Fruit fly (Drosophila melanogaster) whole organism, prepupa: ENCODE results near the gene Obp18a.
A peak's percentile ranks its signal among the peaks of the same experiment; 100 is the strongest.

Source experiments
- CG1621 ChIP-seq: fragments of 200-800 bp; sonication (Bioruptor generic); optimal IDR thresholded peaks from 3 replicates; lab custom pipeline; 2018; ENCODE audit warnings: missing biosample characterization, mild to moderate bottlenecking, missing genetic modification characterization
- CG3032 ChIP-seq: fragments of 200-800 bp; optimal IDR thresholded peaks from 2 replicates; lab custom pipeline; 2019; ENCODE audit warnings: missing biosample characterization, mild to moderate bottlenecking, missing genetic modification characterization, moderate library complexity
- CG6792 ChIP-seq: fragments of 200-800 bp; sonication (Bioruptor generic); optimal IDR thresholded peaks from 3 replicates; lab custom pipeline; 2016; ENCODE audit warnings: missing biosample characterization, missing genetic modification characterization
- CG6854 ChIP-seq: fragments of 200-800 bp; sonication (Bioruptor generic); optimal IDR thresholded peaks from 2 replicates; lab custom pipeline; 2017; ENCODE audit warnings: missing biosample characterization, mild to moderate bottlenecking, missing genetic modification characterization
- Eip75B ChIP-seq: fragments of 200-800 bp; sonication (Bioruptor generic); optimal IDR thresholded peaks from 3 replicates; lab custom pipeline; 2016; ENCODE audit warnings: missing biosample characterization, missing genetic modification characterization
- Eip93F ChIP-seq: fragments of 200-800 bp; sonication (Bioruptor generic); optimal IDR thresholded peaks from 2 replicates; lab custom pipeline; 2016; ENCODE audit warnings: missing biosample characterization, mild to moderate bottlenecking, missing genetic modification characterization
- Gug ChIP-seq: fragments of 200-800 bp; sonication (Bioruptor generic); IDR thresholded peaks from 2 replicates; pipeline ENCODE4 v1.3.6; 2022; ENCODE audit warnings: missing biosample characterization, missing genetic modification characterization
- Lpt ChIP-seq: fragments of 200-800 bp; sonication (Bioruptor generic); optimal IDR thresholded peaks from 3 replicates; lab custom pipeline; 2016; ENCODE audit warnings: missing biosample characterization, missing genetic modification characterization
- OdsH ChIP-seq: fragments of 200-800 bp; sonication (Bioruptor generic); optimal IDR thresholded peaks from 3 replicates; lab custom pipeline; 2016; ENCODE audit warnings: missing biosample characterization, missing genetic modification characterization
- fd59A ChIP-seq: fragments of 200-800 bp; sonication (Bioruptor generic); optimal IDR thresholded peaks from 2 replicates; lab custom pipeline; 2017; ENCODE audit warnings: missing biosample characterization, mild to moderate bottlenecking, missing genetic modification characterization, missing genetic modification reagents
- topi ChIP-seq: fragments of 200-800 bp; sonication (Bioruptor generic); optimal IDR thresholded peaks from 3 replicates; lab custom pipeline; 2016; ENCODE audit warnings: missing biosample characterization, missing genetic modification characterization

DNA sequence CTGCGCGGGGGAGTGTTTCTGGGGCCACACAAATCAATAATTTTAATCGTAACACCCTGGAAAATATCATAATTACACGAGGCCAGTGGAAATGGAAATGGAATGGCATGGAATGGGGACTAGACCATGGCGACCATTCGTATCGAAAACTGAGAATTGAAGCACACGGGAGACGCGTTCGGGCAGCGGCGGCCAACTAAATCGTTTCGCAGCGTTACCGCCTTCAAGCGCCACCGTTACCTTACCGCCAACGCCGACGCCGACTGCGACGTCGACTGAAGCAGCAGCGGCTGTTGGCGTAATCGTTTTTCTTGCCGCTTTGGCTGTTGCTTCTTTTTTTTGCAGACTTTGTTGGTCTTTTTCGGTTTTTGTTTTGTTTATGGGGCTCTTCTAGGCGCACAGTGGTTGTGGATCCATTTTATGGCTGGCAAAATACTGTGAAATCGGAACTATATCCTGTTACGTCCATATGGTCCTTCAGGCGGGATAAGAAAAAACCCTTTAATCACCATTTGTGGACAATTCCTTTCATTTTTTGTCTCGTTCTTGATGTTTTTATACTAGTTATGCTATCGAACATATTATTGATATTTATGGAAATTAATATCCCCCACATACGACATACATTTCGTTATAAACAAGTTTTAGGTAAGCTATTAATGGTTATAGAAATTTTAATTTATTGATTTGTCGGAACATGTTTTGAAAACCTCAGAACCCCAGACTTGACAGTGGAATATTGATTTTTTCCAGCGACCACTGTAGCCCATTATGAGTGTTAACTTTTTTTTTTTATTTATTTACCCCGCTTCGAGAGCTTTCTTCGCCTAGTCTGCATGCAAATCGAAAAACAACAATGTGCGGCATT, 29.7 kb upstream of the Obp18a start:
- TF ChIP-seq Eip93F (no peak), topi (GFP tag; lab: Kevin White, UChicago) (peak; percentile 15), CG3032 (tag; lab: Kevin White, UChicago) (peak; percentile 37), CG1621 (tag; lab: Kevin White, UChicago) (peak; percentile 59), CG6854 (GFP tag; lab: Kevin White, UChicago) (no peak), Lpt (GFP tag; lab: Kevin White, UChicago) (no peak), OdsH (GFP tag; lab: Kevin White, UChicago) (no peak), Eip75B (GFP tag; lab: Kevin White, UChicago) (no peak), CG6792 (no peak), fd59A (no peak), Gug (no peak)
